Worm (Caenorhabditis elegans) whole organism, late embryonic: ENCODE results near the gene srv-34.

Experiments
- K02D7.2 ChIP-seq: sonication (generic microtip); optimal IDR thresholded peaks from 2 replicates; lab custom pipeline; 2017; ENCODE audit warnings: mild to moderate bottlenecking, missing genetic modification characterization, missing compliant biosample characterization
- Y22D7AL.16 ChIP-seq: sonication (generic microtip); optimal IDR thresholded peaks from 2 replicates; lab custom pipeline; 2016; ENCODE audit warnings: missing genetic modification characterization, missing compliant biosample characterization
- che-1 ChIP-seq: sonication (generic microtip); optimal IDR thresholded peaks from 2 replicates; lab custom pipeline; 2016; ENCODE audit warnings: mild to moderate bottlenecking, missing genetic modification characterization, missing compliant biosample characterization
- dve-1 ChIP-seq: sonication (generic microtip); optimal IDR thresholded peaks from 2 replicates; lab custom pipeline; 2017; ENCODE audit warnings: antibody characterized with exemption, mild to moderate bottlenecking, missing genetic modification characterization, missing compliant biosample characterization
- elt-2 ChIP-seq: sonication (generic microtip); optimal IDR thresholded peaks from 2 replicates; lab custom pipeline; 2016; ENCODE audit warnings: missing genetic modification reagents, missing genetic modification characterization, missing compliant biosample characterization
- lin-11 ChIP-seq: fragments of 200-800 bp; sonication (Bioruptor generic); optimal IDR thresholded peaks from 2 replicates; lab custom pipeline; 2018; ENCODE audit warnings: mild to moderate bottlenecking, missing genetic modification characterization, missing compliant biosample characterization
- pha-4 ChIP-seq: fragments of 150-350 bp; optimal IDR thresholded peaks from 2 replicates; lab custom pipeline; 2018; ENCODE audit warnings: missing biosample characterization, missing genetic modification reagents, missing genetic modification characterization
- pqm-1 ChIP-seq: sonication (generic microtip); optimal IDR thresholded peaks from 2 replicates; lab custom pipeline; 2016; ENCODE audit warnings: missing genetic modification characterization, missing compliant biosample characterization
- sox-2 ChIP-seq: fragments of 200-800 bp; sonication (Bioruptor generic); IDR thresholded peaks from 2 replicates; pipeline ENCODE4 v1.3.6; 2022; ENCODE audit warnings: missing genetic modification reagents, missing genetic modification characterization, missing compliant biosample characterization
- tbx-2 ChIP-seq: sonication (generic microtip); optimal IDR thresholded peaks from 2 replicates; lab custom pipeline; 2016; ENCODE audit warnings: missing genetic modification characterization, missing compliant biosample characterization
- zip-5 ChIP-seq: sonication (generic microtip); optimal IDR thresholded peaks from 2 replicates; lab custom pipeline; 2016; ENCODE audit warnings: missing genetic modification characterization, missing compliant biosample characterization

ce11 chrV:16399388-16399787 lies 24.8 kb upstream of the srv-34 start, which contains the start of gene sre-36:
- TF ChIP-seq sox-2 (GFP tag; lab: Robert Waterston, UW) (no peak), lin-11 (tag; lab: Kevin White, UChicago) (no peak), pha-4 (tag; lab: Kevin White, UChicago) (no peak), tbx-2 (tag; lab: Kevin White, UChicago) (no peak), pqm-1 (tag; lab: Kevin White, UChicago) (no peak), Y22D7AL.16 (tag; lab: Kevin White, UChicago) (no peak), zip-5 (tag; lab: Kevin White, UChicago) (no peak), che-1 (tag; lab: Kevin White, UChicago) (no peak), K02D7.2 (tag; lab: Kevin White, UChicago) (no peak), elt-2 (tag; lab: Kevin White, UChicago) (no peak), dve-1 (tag; lab: Kevin White, UChicago) (no peak)
